Worm (Caenorhabditis elegans) whole organism, late embryonic: ENCODE data around the gene ilys-6.

ENCODE experiments used
- F13H6.1 ChIP-seq: sonication (generic microtip); optimal IDR thresholded peaks from 2 replicates; lab custom pipeline; 2016; ENCODE audit warnings: missing genetic modification characterization, missing compliant biosample characterization
- K02D7.2 ChIP-seq: sonication (generic microtip); optimal IDR thresholded peaks from 2 replicates; lab custom pipeline; 2017; ENCODE audit warnings: mild to moderate bottlenecking, missing genetic modification characterization, missing compliant biosample characterization
- ceh-18 ChIP-seq: sonication (generic microtip); optimal IDR thresholded peaks from 2 replicates; lab custom pipeline; 2016; ENCODE audit warnings: missing genetic modification characterization, missing compliant biosample characterization
- ceh-31 ChIP-seq: sonication (generic microtip); optimal IDR thresholded peaks from 2 replicates; lab custom pipeline; 2016; ENCODE audit warnings: missing genetic modification characterization, missing compliant biosample characterization
- ceh-34 ChIP-seq: sonication (generic microtip); optimal IDR thresholded peaks from 2 replicates; lab custom pipeline; 2016; ENCODE audit warnings: mild to moderate bottlenecking, missing genetic modification characterization, missing compliant biosample characterization
- ceh-48 ChIP-seq: sonication (generic microtip); optimal IDR thresholded peaks from 2 replicates; lab custom pipeline; 2016; ENCODE audit warnings: missing genetic modification characterization, inconsistent platforms, missing compliant biosample characterization
- ceh-6 ChIP-seq: fragments of 200-800 bp; sonication (Bioruptor generic); optimal IDR thresholded peaks from 2 replicates; lab custom pipeline; 2018; ENCODE audit warnings: mild to moderate bottlenecking, missing genetic modification characterization, missing compliant biosample characterization
- dmd-4 ChIP-seq: sonication (generic microtip); optimal IDR thresholded peaks from 2 replicates; lab custom pipeline; 2016; ENCODE audit warnings: borderline replicate concordance, missing genetic modification characterization, missing compliant biosample characterization
- gmeb-2 ChIP-seq: sonication (generic microtip); optimal IDR thresholded peaks from 2 replicates; lab custom pipeline; 2016; ENCODE audit warnings: missing genetic modification characterization, inconsistent platforms, missing compliant biosample characterization
- hlh-15 ChIP-seq: sonication (generic microtip); optimal IDR thresholded peaks from 2 replicates; lab custom pipeline; 2016; ENCODE audit warnings: missing genetic modification characterization, missing compliant biosample characterization
- madf-2 ChIP-seq: sonication (generic microtip); optimal IDR thresholded peaks from 2 replicates; lab custom pipeline; 2017; ENCODE audit warnings: missing genetic modification characterization, missing compliant biosample characterization
- mec-3 ChIP-seq: sonication (generic microtip); optimal IDR thresholded peaks from 2 replicates; lab custom pipeline; 2016; ENCODE audit warnings: borderline replicate concordance, missing genetic modification characterization, missing compliant biosample characterization
- nhr-11 ChIP-seq: fragments of 150-350 bp; optimal IDR thresholded peaks from 2 replicates; lab custom pipeline; 2014; ENCODE audit warnings: missing biosample characterization, missing genetic modification characterization
- pag-3 ChIP-seq: sonication (generic microtip); optimal IDR thresholded peaks from 2 replicates; lab custom pipeline; 2016; ENCODE audit warnings: missing compliant biosample characterization, missing genetic modification characterization, borderline replicate concordance
- pha-2 ChIP-seq: sonication (generic microtip); optimal IDR thresholded peaks from 2 replicates; lab custom pipeline; 2017; ENCODE audit warnings: mild to moderate bottlenecking, missing genetic modification characterization, missing compliant biosample characterization
- pha-4 ChIP-seq: fragments of 150-350 bp; optimal IDR thresholded peaks from 2 replicates; lab custom pipeline; 2018; ENCODE audit warnings: missing biosample characterization, missing genetic modification reagents, missing genetic modification characterization
- pqm-1 ChIP-seq: sonication (generic microtip); optimal IDR thresholded peaks from 2 replicates; lab custom pipeline; 2016; ENCODE audit warnings: missing genetic modification characterization, missing compliant biosample characterization
- pros-1 ChIP-seq: fragments of 150-350 bp; optimal IDR thresholded peaks from 2 replicates; lab custom pipeline; 2014; ENCODE audit warnings: missing biosample characterization, missing genetic modification reagents, missing genetic modification characterization
- ref-2 ChIP-seq: sonication (generic microtip); optimal IDR thresholded peaks from 2 replicates; lab custom pipeline; 2016; ENCODE audit warnings: missing genetic modification characterization, missing compliant biosample characterization
- syd-9 ChIP-seq: sonication (generic microtip); optimal IDR thresholded peaks from 2 replicates; lab custom pipeline; 2016; ENCODE audit warnings: mild to moderate bottlenecking, missing genetic modification characterization, moderate library complexity, missing compliant biosample characterization
- tbx-7 ChIP-seq: sonication (generic microtip); optimal IDR thresholded peaks from 2 replicates; lab custom pipeline; 2016; ENCODE audit warnings: missing genotype, missing genetic modification characterization, missing compliant biosample characterization
- ttx-3 ChIP-seq: sonication (generic microtip); optimal IDR thresholded peaks from 2 replicates; lab custom pipeline; 2016; ENCODE audit warnings: missing genetic modification reagents, missing genetic modification characterization, missing compliant biosample characterization
- ztf-16 ChIP-seq: sonication (generic microtip); optimal IDR thresholded peaks from 2 replicates; lab custom pipeline; 2017; ENCODE audit warnings: missing genetic modification characterization, missing compliant biosample characterization

ilys-6 gene

ce11 chrIV:4015660-4016059 lies 47.8 kb downstream of the ilys-6 start:
- TF ChIP-seq ttx-3 (tag; lab: Kevin White, UChicago), result no peak
- no peak for TF ChIP-seq ref-2 (tag; lab: Kevin White, UChicago)
- no peak for TF ChIP-seq gmeb-2 (tag; lab: Kevin White, UChicago)
- no peak for TF ChIP-seq ceh-18 (tag; lab: Kevin White, UChicago)
- TF ChIP-seq madf-2 (tag; lab: Kevin White, UChicago), result no peak

DNA sequence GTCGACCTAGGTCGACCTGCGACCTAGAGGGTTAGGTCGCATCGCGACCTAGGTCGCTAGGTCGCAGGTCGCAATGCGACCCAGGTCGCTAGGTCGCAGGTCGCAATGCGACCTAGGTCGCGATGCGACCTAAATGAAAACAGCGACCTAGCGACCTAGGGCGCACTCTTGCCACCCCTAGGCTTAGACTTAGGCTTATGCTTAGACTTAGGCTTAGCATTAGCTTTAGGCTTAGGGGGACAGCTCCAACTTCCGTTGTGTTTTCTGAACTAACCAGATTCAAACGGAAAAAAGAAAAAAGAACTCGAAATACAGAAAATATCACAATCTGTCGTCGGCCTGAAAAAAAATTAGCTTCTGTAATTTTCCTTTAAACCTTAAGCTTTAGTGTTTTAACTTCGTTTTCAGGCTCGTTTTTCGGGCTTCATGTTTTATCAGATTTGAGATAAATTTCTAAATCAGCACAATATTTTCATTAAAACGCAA lies 49.1 kb downstream of the ilys-6 start:
- TF ChIP-seq ceh-31 (tag; lab: Kevin White, UChicago) (no peak), pqm-1 (tag; lab: Kevin White, UChicago) (no peak), F13H6.1 (tag; lab: Kevin White, UChicago) (no peak), pros-1 (tag; lab: Kevin White, UChicago) (no peak), hlh-15 (tag; lab: Kevin White, UChicago) (no peak), tbx-7 (tag; lab: Kevin White, UChicago) (no peak), ceh-48 (tag; lab: Kevin White, UChicago) (no peak), ztf-16 (tag; lab: Kevin White, UChicago) (no peak), syd-9 (no peak), pha-4 (no peak), nhr-11 (tag; lab: Kevin White, UChicago) (no peak)

DNA sequence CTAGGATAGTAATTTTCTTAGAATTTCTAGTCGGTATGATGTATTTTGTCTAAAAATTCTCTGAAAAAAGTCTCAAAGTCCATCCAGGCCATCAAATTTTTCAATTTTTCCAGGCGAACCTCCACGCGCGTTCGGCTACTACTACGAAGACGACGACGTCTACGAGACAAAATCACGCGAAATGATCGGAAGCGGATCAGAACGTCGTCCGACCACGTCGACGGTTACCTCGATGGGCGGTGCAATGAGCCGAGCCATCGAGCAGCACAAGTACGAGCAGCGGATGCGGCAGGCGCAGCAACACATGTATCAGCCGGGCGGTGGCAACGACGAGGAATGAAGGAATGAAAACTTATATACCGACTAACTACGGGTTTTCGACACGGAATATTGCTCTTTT lies 49.9 kb downstream of the ilys-6 start:
- TF ChIP-seq mec-3 (tag; lab: Kevin White, UChicago) (no peak), ceh-48 (tag; lab: Kevin White, UChicago) (no peak), pag-3 (tag; lab: Kevin White, UChicago) (no peak), nhr-11 (tag; lab: Kevin White, UChicago) (no peak), pha-2 (tag; lab: Kevin White, UChicago) (no peak), ceh-6 (GFP tag; lab: Kevin White, UChicago) (no peak), madf-2 (tag; lab: Kevin White, UChicago) (no peak), ceh-34 (no peak), K02D7.2 (no peak), dmd-4 (tag; lab: Kevin White, UChicago) (no peak)
- TF ChIP-seq, all 69 proteins: peak for 0
